Worm (Caenorhabditis elegans) whole organism, late embryonic: ENCODE data around the gene tag-244.

Experiments
- C08G9.2 ChIP-seq: sonication (generic microtip); optimal IDR thresholded peaks from 2 replicates; lab custom pipeline; 2016; ENCODE audit warnings: mild to moderate bottlenecking, missing genetic modification characterization, moderate library complexity, missing compliant biosample characterization
- C38D4.7 ChIP-seq: fragments of 200-800 bp; sonication (Bioruptor generic); optimal IDR thresholded peaks from 2 replicates; lab custom pipeline; 2018; ENCODE audit warnings: mild to moderate bottlenecking, missing genetic modification characterization, moderate library complexity, missing compliant biosample characterization
- K09A11.1 ChIP-seq: sonication (generic microtip); optimal IDR thresholded peaks from 2 replicates; lab custom pipeline; 2017; ENCODE audit warnings: antibody characterized with exemption, mild to moderate bottlenecking, missing genetic modification characterization, missing compliant biosample characterization; ENCODE audit not compliant: insufficient read depth
- T23F11.4 ChIP-seq: fragments of 200-800 bp; sonication (Bioruptor generic); optimal IDR thresholded peaks from 2 replicates; lab custom pipeline; 2018; ENCODE audit warnings: mild to moderate bottlenecking, missing genetic modification characterization, missing compliant biosample characterization
- ama-1 ChIP-seq: fragments of 150-350 bp; optimal IDR thresholded peaks from 2 replicates; lab custom pipeline; 2014
- ceh-18 ChIP-seq: sonication (generic microtip); optimal IDR thresholded peaks from 2 replicates; lab custom pipeline; 2016; ENCODE audit warnings: missing genetic modification characterization, missing compliant biosample characterization
- ceh-19 ChIP-seq: fragments of 200-800 bp; sonication (Bioruptor generic); optimal IDR thresholded peaks from 2 replicates; lab custom pipeline; 2018; ENCODE audit warnings: mild to moderate bottlenecking, missing genetic modification characterization, missing compliant biosample characterization
- ceh-2 ChIP-seq: sonication (generic microtip); optimal IDR thresholded peaks from 2 replicates; lab custom pipeline; 2016; ENCODE audit warnings: missing genotype, missing genetic modification characterization, missing compliant biosample characterization
- ceh-24 ChIP-seq: sonication (generic microtip); optimal IDR thresholded peaks from 2 replicates; lab custom pipeline; 2016; ENCODE audit warnings: mild to moderate bottlenecking, missing genetic modification characterization, missing compliant biosample characterization
- ceh-30 ChIP-seq: fragments of 150-350 bp; optimal IDR thresholded peaks from 2 replicates; lab custom pipeline; 2014; ENCODE audit warnings: missing biosample characterization, missing genetic modification characterization
- ceh-31 ChIP-seq: sonication (generic microtip); optimal IDR thresholded peaks from 2 replicates; lab custom pipeline; 2016; ENCODE audit warnings: missing genetic modification characterization, missing compliant biosample characterization
- ceh-34 ChIP-seq: sonication (generic microtip); optimal IDR thresholded peaks from 2 replicates; lab custom pipeline; 2016; ENCODE audit warnings: mild to moderate bottlenecking, missing genetic modification characterization, missing compliant biosample characterization
- ceh-48 ChIP-seq: sonication (generic microtip); optimal IDR thresholded peaks from 2 replicates; lab custom pipeline; 2016; ENCODE audit warnings: missing genetic modification characterization, inconsistent platforms, missing compliant biosample characterization
- ceh-6 ChIP-seq: fragments of 200-800 bp; sonication (Bioruptor generic); optimal IDR thresholded peaks from 2 replicates; lab custom pipeline; 2018; ENCODE audit warnings: mild to moderate bottlenecking, missing genetic modification characterization, missing compliant biosample characterization
- ceh-9 ChIP-seq: sonication (generic microtip); optimal IDR thresholded peaks from 2 replicates; lab custom pipeline; 2016; ENCODE audit warnings: mild to moderate bottlenecking, missing genetic modification characterization, inconsistent platforms, missing compliant biosample characterization
- che-1 ChIP-seq: sonication (generic microtip); optimal IDR thresholded peaks from 2 replicates; lab custom pipeline; 2016; ENCODE audit warnings: mild to moderate bottlenecking, missing genetic modification characterization, missing compliant biosample characterization
- dmd-4 ChIP-seq: sonication (generic microtip); optimal IDR thresholded peaks from 2 replicates; lab custom pipeline; 2016; ENCODE audit warnings: borderline replicate concordance, missing genetic modification characterization, missing compliant biosample characterization
- elt-4 ChIP-seq: sonication (generic microtip); optimal IDR thresholded peaks from 2 replicates; lab custom pipeline; 2016; ENCODE audit warnings: missing genetic modification characterization, missing compliant biosample characterization
- eyg-1 ChIP-seq: sonication (generic microtip); optimal IDR thresholded peaks from 2 replicates; lab custom pipeline; 2016; ENCODE audit warnings: missing genotype, missing genetic modification characterization, missing compliant biosample characterization
- fax-1 ChIP-seq: sonication (generic microtip); optimal IDR thresholded peaks from 2 replicates; lab custom pipeline; 2016; ENCODE audit warnings: missing genotype, missing genetic modification characterization, missing compliant biosample characterization
- fkh-10 ChIP-seq: fragments of 150-350 bp; optimal IDR thresholded peaks from 2 replicates; lab custom pipeline; 2014; ENCODE audit warnings: missing biosample characterization, missing genetic modification reagents, missing genetic modification characterization
- fkh-6 ChIP-seq: sonication (generic microtip); optimal IDR thresholded peaks from 2 replicates; lab custom pipeline; 2016; ENCODE audit warnings: missing genetic modification characterization, missing compliant biosample characterization
- gmeb-2 ChIP-seq: sonication (generic microtip); optimal IDR thresholded peaks from 2 replicates; lab custom pipeline; 2016; ENCODE audit warnings: missing genetic modification characterization, inconsistent platforms, missing compliant biosample characterization
- hlh-15 ChIP-seq: sonication (generic microtip); optimal IDR thresholded peaks from 2 replicates; lab custom pipeline; 2016; ENCODE audit warnings: missing genetic modification characterization, missing compliant biosample characterization
- hlh-30 ChIP-seq: sonication (generic microtip); optimal IDR thresholded peaks from 2 replicates; lab custom pipeline; 2017; ENCODE audit warnings: antibody characterized with exemption, missing genetic modification characterization, missing compliant biosample characterization; ENCODE audit not compliant: insufficient read depth
- hlh-8 ChIP-seq: sonication (generic microtip); optimal IDR thresholded peaks from 2 replicates; lab custom pipeline; 2016; ENCODE audit warnings: missing genotype, missing genetic modification characterization, missing compliant biosample characterization
- lin-11 ChIP-seq: fragments of 200-800 bp; sonication (Bioruptor generic); optimal IDR thresholded peaks from 2 replicates; lab custom pipeline; 2018; ENCODE audit warnings: mild to moderate bottlenecking, missing genetic modification characterization, missing compliant biosample characterization
- nhr-232 ChIP-seq: sonication (generic microtip); optimal IDR thresholded peaks from 2 replicates; lab custom pipeline; 2016; ENCODE audit warnings: missing genetic modification characterization, missing compliant biosample characterization
- odd-2 ChIP-seq: sonication (generic microtip); optimal IDR thresholded peaks from 2 replicates; lab custom pipeline; 2017; ENCODE audit warnings: antibody characterized with exemption, mild to moderate bottlenecking, missing genetic modification characterization, missing compliant biosample characterization
- pag-3 ChIP-seq: sonication (generic microtip); optimal IDR thresholded peaks from 2 replicates; lab custom pipeline; 2016; ENCODE audit warnings: missing compliant biosample characterization, missing genetic modification characterization, borderline replicate concordance
- pros-1 ChIP-seq: fragments of 150-350 bp; optimal IDR thresholded peaks from 2 replicates; lab custom pipeline; 2014; ENCODE audit warnings: missing biosample characterization, missing genetic modification reagents, missing genetic modification characterization
- rnt-1 ChIP-seq: sonication (generic microtip); optimal IDR thresholded peaks from 2 replicates; lab custom pipeline; 2016; ENCODE audit warnings: missing genetic modification characterization, missing compliant biosample characterization
- sox-2 ChIP-seq: fragments of 200-800 bp; sonication (Bioruptor generic); IDR thresholded peaks from 2 replicates; pipeline ENCODE4 v1.3.6; 2022; ENCODE audit warnings: missing genetic modification reagents, missing genetic modification characterization, missing compliant biosample characterization
- sox-4 ChIP-seq: sonication (generic microtip); optimal IDR thresholded peaks from 2 replicates; lab custom pipeline; 2017; ENCODE audit warnings: mild to moderate bottlenecking, missing genetic modification characterization, inconsistent platforms, missing compliant biosample characterization
- ttx-3 ChIP-seq: sonication (generic microtip); optimal IDR thresholded peaks from 2 replicates; lab custom pipeline; 2016; ENCODE audit warnings: missing genetic modification reagents, missing genetic modification characterization, missing compliant biosample characterization
- unc-3 ChIP-seq, 2 experiments: fragments of 200-800 bp in 1 of 2; sonication (Bioruptor generic) in 1 of 2; sonication (generic microtip) in 1 of 2; conservative IDR thresholded peaks in 1 of 2; optimal IDR thresholded peaks in 1 of 2; 2 replicates each; pipeline versions ENCODE4 v1.3.6 to Lab custom; 2016 to 2022; ENCODE audit warnings: missing compliant biosample characterization in 2 of 2, missing genetic modification characterization in 2 of 2, missing genetic modification reagents in 1 of 2
- unc-55 ChIP-seq: sonication (generic microtip); optimal IDR thresholded peaks from 2 replicates; lab custom pipeline; 2017; ENCODE audit warnings: missing biosample characterization, missing genetic modification reagents, missing genetic modification characterization
- zip-5 ChIP-seq: sonication (generic microtip); optimal IDR thresholded peaks from 2 replicates; lab custom pipeline; 2016; ENCODE audit warnings: missing genetic modification characterization, missing compliant biosample characterization
- ztf-16 ChIP-seq: sonication (generic microtip); optimal IDR thresholded peaks from 2 replicates; lab custom pipeline; 2017; ENCODE audit warnings: missing genetic modification characterization, missing compliant biosample characterization

Gene tag-244

DNA sequence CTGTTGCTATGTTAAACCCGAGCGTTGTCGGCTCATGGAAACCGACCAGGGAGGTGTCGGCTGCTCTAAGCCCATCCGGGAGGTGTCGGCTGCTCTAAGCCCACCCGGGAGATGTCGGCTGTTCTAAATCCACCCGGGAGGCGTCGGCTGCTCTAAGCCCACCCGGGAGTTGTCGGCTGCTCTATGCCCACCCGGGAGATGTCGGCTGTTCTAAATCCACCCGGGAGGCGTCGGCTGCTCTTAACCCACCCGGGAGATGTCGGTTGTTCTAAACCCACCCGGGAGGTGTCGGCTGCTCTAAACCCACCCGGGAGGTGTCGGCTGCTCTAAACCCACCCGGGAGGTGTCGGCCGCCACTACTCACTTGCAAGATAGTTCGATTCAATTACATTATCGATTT, 34.8 kb upstream of the tag-244 start:
- no peak for TF ChIP-seq T23F11.4 (GFP tag; lab: Kevin White, UChicago)
- no peak for TF ChIP-seq hlh-8 (tag; lab: Kevin White, UChicago)
- TF ChIP-seq che-1 (tag; lab: Kevin White, UChicago), result no peak
- no peak for TF ChIP-seq hlh-15 (tag; lab: Kevin White, UChicago)
- TF ChIP-seq sox-4 (tag; lab: Kevin White, UChicago), result no peak
- TF ChIP-seq ceh-34 (tag; lab: Kevin White, UChicago), result no peak
- no peak for TF ChIP-seq fkh-6 (tag; lab: Kevin White, UChicago)
- no peak for TF ChIP-seq ceh-24
- TF ChIP-seq pag-3 (tag; lab: Kevin White, UChicago), result no peak
- no peak for TF ChIP-seq ceh-31
- no peak for TF ChIP-seq ceh-18 (tag; lab: Kevin White, UChicago)
- TF ChIP-seq C38D4.7 (GFP tag; lab: Kevin White, UChicago), result no peak
- TF ChIP-seq, all 69 proteins: peak for 0

DNA sequence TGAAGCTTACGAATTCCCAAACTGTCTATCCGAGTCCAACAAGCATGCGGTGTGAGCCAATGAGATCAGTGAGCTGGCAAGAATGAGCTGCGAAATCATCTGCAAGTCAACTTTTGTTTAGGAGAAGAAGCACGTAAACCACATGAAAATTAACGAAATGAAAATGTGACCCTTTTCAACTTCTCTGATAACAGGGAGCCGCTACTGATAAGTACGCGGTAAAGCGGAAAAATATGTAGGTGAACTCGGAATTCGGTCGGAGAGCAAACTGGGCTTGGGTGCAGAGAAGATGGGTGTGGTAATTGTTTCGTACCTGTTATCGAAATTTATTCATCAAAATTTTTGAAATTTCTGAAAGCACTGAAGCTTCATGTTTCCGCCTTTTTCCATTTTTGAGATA, 34.2 kb upstream of the tag-244 start, which contains the start of gene clec-172:
Gene clec-172, minus strand, starts transcription at position 101 of the 400 bp plus-strand sequence.
- TF ChIP-seq C08G9.2, result no peak
- TF ChIP-seq unc-55, result no peak
- TF ChIP-seq pros-1 (tag; lab: Kevin White, UChicago), result no peak
- TF ChIP-seq ceh-9 (tag; lab: Kevin White, UChicago), result no peak
- no peak for TF ChIP-seq gmeb-2 (tag; lab: Kevin White, UChicago)
- no peak for TF ChIP-seq ama-1 (lab: Kevin White, UChicago)
- no peak for TF ChIP-seq eyg-1 (tag; lab: Kevin White, UChicago)

DNA sequence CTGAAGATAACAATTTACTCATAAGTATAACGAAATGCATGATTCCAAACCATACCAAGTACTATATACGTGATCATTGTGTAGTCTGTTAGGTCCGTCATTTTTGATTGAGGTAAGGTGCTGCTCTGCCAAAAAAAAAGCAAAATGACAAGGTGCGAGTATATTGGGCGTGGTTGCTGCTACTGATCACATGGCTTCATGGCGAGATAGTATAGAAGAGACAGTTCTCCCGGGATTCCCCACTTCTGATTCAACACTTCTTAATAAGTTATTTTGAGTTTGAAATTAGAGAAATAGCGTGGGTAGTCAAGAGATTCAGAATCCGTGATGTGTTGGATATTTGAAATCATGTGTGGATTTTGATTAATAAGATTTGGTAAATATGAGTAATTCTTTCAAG, 29.5 kb upstream of the tag-244 start, which contains the start of gene K03H6.4:
Gene K03H6.4, minus strand, starts transcription at position 101 of the 400 bp plus-strand sequence.
- no peak for TF ChIP-seq ceh-48 (tag; lab: Kevin White, UChicago)
- TF ChIP-seq fax-1 (tag; lab: Kevin White, UChicago), result no peak
- no peak for TF ChIP-seq zip-5 (tag; lab: Kevin White, UChicago)
- no peak for TF ChIP-seq hlh-30 (tag; lab: Kevin White, UChicago)
- no peak for TF ChIP-seq lin-11 (tag; lab: Kevin White, UChicago)
- TF ChIP-seq sox-2 (GFP tag; lab: Robert Waterston, UW), result no peak
- TF ChIP-seq elt-4 (tag; lab: Kevin White, UChicago), result no peak
- no peak for TF ChIP-seq rnt-1 (tag; lab: Kevin White, UChicago)
- TF ChIP-seq ttx-3 (tag; lab: Kevin White, UChicago), result no peak
- no peak for TF ChIP-seq ceh-2 (tag; lab: Kevin White, UChicago)
- no peak for TF ChIP-seq ztf-16 (tag; lab: Kevin White, UChicago)
- no peak for TF ChIP-seq eyg-1 (tag; lab: Kevin White, UChicago)
- TF ChIP-seq unc-3 (GFP tag; conservative IDR thresholded peaks at IDR 0.05; lab: Robert Waterston, UW), result no peak
- no peak for TF ChIP-seq unc-3 (tag; optimal IDR thresholded peaks at IDR 0.05; lab: Kevin White, UChicago)
- TF ChIP-seq che-1 (tag; lab: Kevin White, UChicago), result no peak
- TF ChIP-seq pag-3 (tag; lab: Kevin White, UChicago), result no peak
- TF ChIP-seq fkh-10 (GFP tag; lab: Kevin White, UChicago), result no peak
- no peak for TF ChIP-seq dmd-4 (tag; lab: Kevin White, UChicago)
- TF ChIP-seq ceh-19, result no peak
- no peak for TF ChIP-seq K09A11.1
- TF ChIP-seq ceh-6, result no peak

DNA sequence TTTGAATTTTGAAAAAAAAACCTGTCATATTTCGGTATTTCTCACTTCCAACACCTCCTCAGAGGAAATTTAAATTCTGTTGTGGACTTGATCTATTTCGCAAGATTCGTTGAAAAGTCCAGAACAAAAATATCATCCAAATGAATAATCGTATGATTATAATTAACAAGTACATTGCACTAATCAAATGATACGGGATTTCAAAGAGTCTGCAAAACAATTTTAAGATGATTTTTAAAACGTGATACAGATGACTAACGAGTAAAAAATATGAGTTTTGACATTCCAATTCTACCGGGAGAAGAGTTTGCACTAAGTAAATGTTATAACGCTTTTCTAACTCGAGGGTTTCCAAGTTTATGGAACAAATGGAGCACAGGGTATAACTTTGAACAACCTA, 28.3 kb upstream of the tag-244 start:
- no peak for TF ChIP-seq odd-2 (tag; lab: Kevin White, UChicago)
- TF ChIP-seq fkh-6 (tag; lab: Kevin White, UChicago), result no peak
- TF ChIP-seq ceh-30 (tag; lab: Kevin White, UChicago), result no peak
- no peak for TF ChIP-seq ceh-19
- no peak for TF ChIP-seq nhr-232 (tag; lab: Kevin White, UChicago)
